Worm (Caenorhabditis elegans): ENCODE measurements around the gene srbc-56.

Gene srbc-56

DNA sequence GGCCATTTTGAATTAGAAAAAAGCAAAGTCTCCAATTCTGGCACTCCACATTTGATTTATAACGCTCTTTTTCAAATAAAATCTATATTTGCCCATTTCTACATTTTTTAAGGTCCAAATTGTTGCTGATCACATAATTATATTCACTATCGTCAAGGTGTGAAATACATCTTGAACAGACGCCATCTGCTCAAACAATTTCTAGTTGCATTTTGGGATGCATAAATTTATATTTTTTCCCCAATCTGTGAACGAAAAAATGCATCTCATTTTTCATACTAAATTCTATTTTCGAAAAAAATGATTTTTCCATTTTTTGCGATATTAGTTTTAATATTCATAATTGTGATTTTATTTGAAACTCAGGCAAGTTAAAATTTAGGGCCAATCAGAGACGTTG, 38.2 kb downstream of the srbc-56 start, which contains the start of gene T26E4.7:
Gene T26E4.7 (plus strand): TSS at position 301 of the 400 bp plus-strand sequence.
- TF ChIP-seq nhr-85 (tag) (no peak), lin-13 (GFP tag; optimal IDR thresholded peaks at IDR 0.05) (no peak), efl-1 (optimal IDR thresholded peaks at IDR 0.05) (no peak), efl-1 (GFP tag; optimal IDR thresholded peaks at IDR 0.05 in 1 of 2) (no peak), sox-4 (tag; optimal IDR thresholded peaks at IDR 0.05) (no peak)

DNA sequence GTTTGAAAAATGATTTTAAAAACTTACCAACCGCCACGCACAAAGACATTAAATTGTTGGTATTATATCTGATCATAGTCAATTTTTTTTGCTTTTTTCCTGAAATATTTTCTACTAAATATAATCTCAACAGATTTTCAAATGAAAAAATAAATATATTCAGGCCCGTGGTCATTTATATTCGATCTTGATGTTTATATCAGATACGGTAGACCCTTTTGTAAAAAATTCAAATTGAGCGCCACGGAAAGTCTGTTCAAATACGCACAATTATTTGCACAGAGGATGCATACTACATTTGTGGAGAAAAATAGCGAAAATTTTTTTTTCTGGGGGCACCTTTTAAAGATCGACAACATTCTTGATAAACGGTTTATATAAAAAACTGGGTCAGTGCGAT, 39.1 kb downstream of the srbc-56 start, which contains the start of gene T26E4.4:
Gene T26E4.4 (minus strand): TSS at position 101 of the 400 bp plus-strand sequence.
- TF ChIP-seq ztf-4 (tag; optimal IDR thresholded peaks at IDR 0.05) (no peak), isw-1 (GFP tag; IDR thresholded peaks at IDR 0.05) (no peak), snpc-4 (tag; optimal IDR thresholded peaks at IDR 0.05) (no peak), unc-86 (tag; optimal IDR thresholded peaks at IDR 0.05) (no peak), jun-1 (tag; optimal IDR thresholded peaks at IDR 0.05) (no peak), mef-2 (tag; optimal IDR thresholded peaks at IDR 0.05) (no peak), sox-4 (tag; optimal IDR thresholded peaks at IDR 0.05) (no peak), sup-37 (GFP tag; optimal IDR thresholded peaks at IDR 0.05) (no peak), ces-1 (GFP tag; optimal IDR thresholded peaks at IDR 0.05) (no peak), mep-1 (tag; optimal IDR thresholded peaks at IDR 0.05) (no peak), ceh-90 (tag; optimal IDR thresholded peaks at IDR 0.05) (no peak), hpl-2 (GFP tag; optimal IDR thresholded peaks at IDR 0.05) (no peak), lin-14 (GFP tag; optimal IDR thresholded peaks at IDR 0.05) (no peak)

DNA sequence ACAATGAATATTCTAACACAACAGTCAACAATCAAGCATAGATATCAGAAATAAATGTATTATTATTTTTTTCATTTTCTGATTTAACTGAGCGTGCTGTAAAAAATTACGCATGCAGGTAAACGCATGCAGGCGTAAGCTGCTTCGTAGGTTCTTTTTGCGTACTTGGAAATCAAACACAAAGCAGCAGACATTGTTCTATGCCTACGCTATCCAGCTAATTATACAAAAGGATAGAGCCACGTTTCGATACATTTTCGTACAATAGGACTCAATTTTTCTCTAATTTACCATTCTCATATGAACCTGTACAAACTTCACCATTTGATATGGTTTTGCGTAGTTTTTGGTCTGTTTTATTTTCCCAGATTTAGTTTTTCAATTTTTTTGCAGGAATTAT, 49.0 kb downstream of the srbc-56 start, which contains the start of gene T26E4.3:
Gene T26E4.3 (plus strand): TSS at position 301 of the 400 bp plus-strand sequence.
- no peak for TF ChIP-seq sox-4 (tag; optimal IDR thresholded peaks at IDR 0.05)

DNA sequence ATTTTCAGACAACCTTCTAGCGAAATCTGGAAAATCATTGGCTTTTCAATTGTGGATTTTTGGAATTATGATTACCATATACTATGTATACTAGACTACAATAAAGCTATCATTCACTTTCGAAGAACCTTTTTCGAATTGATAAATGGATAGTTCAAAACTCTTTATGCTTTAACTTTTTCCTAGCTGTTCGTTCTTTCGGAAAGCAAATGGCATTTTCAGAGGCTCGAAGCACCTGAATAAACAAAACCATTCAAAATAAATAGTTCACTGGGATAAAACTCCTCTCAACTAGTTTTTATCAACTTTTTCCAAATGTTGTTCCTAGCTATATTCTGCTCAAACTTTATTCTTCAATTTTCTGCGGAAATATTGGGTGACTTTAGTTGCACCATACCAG, 50.4 kb downstream of the srbc-56 start, which contains the start of gene T26E4.2:
Gene T26E4.2 (plus strand): TSS at position 301 of the 400 bp plus-strand sequence.
- no peak for TF ChIP-seq hlh-4 (tag; optimal IDR thresholded peaks at IDR 0.05)

All from whole organism, L1 larva.